Fruit fly (Drosophila melanogaster) whole organism, adult: ENCODE measurements around the gene CG1103.

ENCODE experiments used
- CG11617 ChIP-seq: fragments of 200-800 bp; sonication (Bioruptor generic); optimal IDR thresholded peaks from 2 replicates; lab custom pipeline; 2017; ENCODE audit warnings: mild to moderate bottlenecking, missing biosample characterization, missing genetic modification reagents, missing genetic modification characterization
- CG12768 ChIP-seq: fragments of 200-800 bp; sonication (Bioruptor generic); optimal IDR thresholded peaks from 2 replicates; lab custom pipeline; 2017; ENCODE audit warnings: missing biosample characterization, missing genetic modification characterization, mild to moderate bottlenecking, moderate library complexity, missing genetic modification reagents
- CG14711 ChIP-seq: fragments of 200-800 bp; sonication (Bioruptor generic); optimal IDR thresholded peaks from 2 replicates; lab custom pipeline; 2018; ENCODE audit warnings: missing biosample characterization, mild to moderate bottlenecking, missing genetic modification characterization, moderate library complexity
- CG1620 ChIP-seq: fragments of 200-800 bp; sonication (Bioruptor generic); optimal IDR thresholded peaks from 2 replicates; lab custom pipeline; 2016; ENCODE audit warnings: missing biosample characterization, missing genetic modification characterization
- CG33017 ChIP-seq: fragments of 200-800 bp; sonication (Bioruptor generic); optimal IDR thresholded peaks from 2 replicates; lab custom pipeline; 2018; ENCODE audit warnings: missing biosample characterization, mild to moderate bottlenecking, missing genetic modification characterization, moderate library complexity
- CG5204 ChIP-seq: fragments of 200-800 bp; sonication (Bioruptor generic); optimal IDR thresholded peaks from 2 replicates; lab custom pipeline; 2016; ENCODE audit warnings: missing biosample characterization, missing genetic modification characterization
- CG7045 ChIP-seq: fragments of 200-800 bp; sonication (Bioruptor generic); optimal IDR thresholded peaks from 2 replicates; lab custom pipeline; 2017; ENCODE audit warnings: missing biosample characterization, mild to moderate bottlenecking, missing genetic modification characterization
- CG7101 ChIP-seq: fragments of 200-800 bp; sonication (Bioruptor generic); optimal IDR thresholded peaks from 2 replicates; lab custom pipeline; 2018; ENCODE audit warnings: missing biosample characterization, mild to moderate bottlenecking, missing genetic modification characterization, moderate library complexity
- Clk ChIP-seq: fragments of 200-800 bp; sonication (Bioruptor generic); optimal IDR thresholded peaks from 2 replicates; lab custom pipeline; 2017; ENCODE audit warnings: missing biosample characterization, missing genetic modification characterization
- Crg-1 ChIP-seq: fragments of 200-800 bp; sonication (Bioruptor generic); optimal IDR thresholded peaks from 2 replicates; lab custom pipeline; 2016; ENCODE audit warnings: missing biosample characterization, missing genetic modification characterization
- Hr96 ChIP-seq: fragments of 200-800 bp; sonication (Bioruptor generic); optimal IDR thresholded peaks from 2 replicates; lab custom pipeline; 2016; ENCODE audit warnings: missing biosample characterization, missing genetic modification characterization
- Mnt ChIP-seq: fragments of 200-800 bp; sonication (Bioruptor generic); optimal IDR thresholded peaks from 2 replicates; lab custom pipeline; 2016; ENCODE audit warnings: missing biosample characterization, mild to moderate bottlenecking, missing genetic modification characterization
- bab1 ChIP-seq: fragments of 200-800 bp; sonication (Bioruptor generic); optimal IDR thresholded peaks from 3 replicates; lab custom pipeline; 2019; ENCODE audit warnings: missing biosample characterization, mild to moderate bottlenecking, missing genetic modification characterization, moderate library complexity
- cic ChIP-seq: fragments of 200-800 bp; sonication (Bioruptor generic); optimal IDR thresholded peaks from 2 replicates; lab custom pipeline; 2017; ENCODE audit warnings: missing biosample characterization, mild to moderate bottlenecking, missing genetic modification characterization, moderate library complexity
- cnc ChIP-seq, 2 experiments: fragments of >200 bp; optimal IDR thresholded peaks; 2 replicates each; lab custom pipeline; 2017
- kay ChIP-seq: fragments of 200-800 bp; sonication (Bioruptor generic); peaks from one replicate; lab custom pipeline; 2016; ENCODE audit warnings: missing biosample characterization, missing genetic modification characterization, borderline replicate concordance
- ovo ChIP-seq: fragments of 200-800 bp; sonication (Bioruptor generic); optimal IDR thresholded peaks from 2 replicates; lab custom pipeline; 2016; ENCODE audit warnings: missing biosample characterization, missing genetic modification characterization
- pad ChIP-seq: fragments of 200-800 bp; sonication (Bioruptor generic); optimal IDR thresholded peaks from 3 replicates; lab custom pipeline; 2017; ENCODE audit warnings: missing biosample characterization, missing genetic modification characterization, mild to moderate bottlenecking, moderate library complexity, missing genetic modification reagents
- tj ChIP-seq: fragments of 200-800 bp; sonication (Bioruptor generic); optimal IDR thresholded peaks from 3 replicates; lab custom pipeline; 2017; ENCODE audit warnings: missing biosample characterization, mild to moderate bottlenecking, missing genetic modification characterization, moderate library complexity
- toe ChIP-seq: fragments of 200-800 bp; sonication (Bioruptor generic); optimal IDR thresholded peaks from 2 replicates; lab custom pipeline; 2016; ENCODE audit warnings: missing biosample characterization, missing genetic modification characterization

The CG1103 gene

dm6 chr3R:4381079-4381919 is 43.7 kb downstream of the CG1103 start, which contains the start of gene Cont:
Gene Cont, plus strand, starts transcription at chr3R:4381306.
- TF ChIP-seq Hr96 (GFP tag; lab: Kevin White, UChicago) (no peak), cnc (optimal IDR thresholded peaks at IDR 0.05; lab: Kevin White, UChicago) (no peak), CG7101 (tag; lab: Kevin White, UChicago) (peak; percentile 30), CG5204 (GFP tag; lab: Kevin White, UChicago) (no peak), tj (peak; percentile 52), cic (peak; percentile 8), Mnt (GFP tag; lab: Kevin White, UChicago) (peak; percentile 43), Crg-1 (GFP tag; lab: Kevin White, UChicago) (peak; percentile 26), ovo (GFP tag; lab: Kevin White, UChicago) (no peak), CG11617 (GFP tag; lab: Kevin White, UChicago) (peak; percentile 15), CG1620 (GFP tag; lab: Kevin White, UChicago) (peak; percentile 41), toe (GFP tag; lab: Kevin White, UChicago) (no peak), bab1 (peak; percentile 62)

- TF ChIP-seq Clk (GFP tag; lab: Kevin White, UChicago) (no peak), CG11617 (GFP tag; lab: Kevin White, UChicago) (no peak), CG5204 (GFP tag; lab: Kevin White, UChicago) (no peak), Mnt (GFP tag; lab: Kevin White, UChicago) (no peak), pad (GFP tag; lab: Kevin White, UChicago) (no peak), kay (GFP tag; lab: Kevin White, UChicago) (no peak), CG1620 (GFP tag; lab: Kevin White, UChicago) (no peak), CG33017 (tag; lab: Kevin White, UChicago) (no peak), CG14711 (no peak), Hr96 (GFP tag; lab: Kevin White, UChicago) (no peak), CG12768 (GFP tag; lab: Kevin White, UChicago) (no peak), bab1 (no peak), Crg-1 (GFP tag; lab: Kevin White, UChicago) (no peak), tj (no peak), ovo (GFP tag; lab: Kevin White, UChicago) (no peak), toe (GFP tag; lab: Kevin White, UChicago) (no peak), CG7101 (tag; lab: Kevin White, UChicago) (no peak), cnc (optimal IDR thresholded peaks at IDR 0.05; lab: Kevin White, UChicago) (no peak), CG7045 (GFP tag; lab: Kevin White, UChicago) (no peak)
These were observed 44.6 kb downstream of the CG1103 start for dm6 chr3R:4382165-4382564.

- TF ChIP-seq Hr96 (GFP tag; lab: Kevin White, UChicago) (no peak), CG7045 (GFP tag; lab: Kevin White, UChicago) (peak; percentile 39), CG14711 (peak; percentile 8), ovo (GFP tag; lab: Kevin White, UChicago) (peak; percentile 19), CG5204 (GFP tag; lab: Kevin White, UChicago) (no peak), kay (GFP tag; lab: Kevin White, UChicago) (no peak), tj (peak; percentile 41), CG7101 (tag; lab: Kevin White, UChicago) (peak; percentile 12), CG12768 (GFP tag; lab: Kevin White, UChicago) (peak; percentile 23), cic (peak; percentile 27), cnc (optimal IDR thresholded peaks at IDR 0.05; lab: Kevin White, UChicago) (no peak), CG1620 (GFP tag; lab: Kevin White, UChicago) (peak; percentile 24), pad (GFP tag; lab: Kevin White, UChicago) (peak; percentile 39), Mnt (GFP tag; lab: Kevin White, UChicago) (peak; percentile 62), bab1 (peak; percentile 37), CG33017 (tag; lab: Kevin White, UChicago) (no peak), CG11617 (GFP tag; lab: Kevin White, UChicago) (peak; percentile 21), Crg-1 (GFP tag; lab: Kevin White, UChicago) (no peak), toe (GFP tag; lab: Kevin White, UChicago) (no peak), Clk (GFP tag; lab: Kevin White, UChicago) (no peak)
These were observed 49.9 kb downstream of the CG1103 start, which contains the start of gene tub for dm6 chr3R:4387490-4387889. Gene tub, plus strand, starts transcription at chr3R:4387742.
